Fruit fly (Drosophila melanogaster): ENCODE results near the gene Ype.

DNA sequence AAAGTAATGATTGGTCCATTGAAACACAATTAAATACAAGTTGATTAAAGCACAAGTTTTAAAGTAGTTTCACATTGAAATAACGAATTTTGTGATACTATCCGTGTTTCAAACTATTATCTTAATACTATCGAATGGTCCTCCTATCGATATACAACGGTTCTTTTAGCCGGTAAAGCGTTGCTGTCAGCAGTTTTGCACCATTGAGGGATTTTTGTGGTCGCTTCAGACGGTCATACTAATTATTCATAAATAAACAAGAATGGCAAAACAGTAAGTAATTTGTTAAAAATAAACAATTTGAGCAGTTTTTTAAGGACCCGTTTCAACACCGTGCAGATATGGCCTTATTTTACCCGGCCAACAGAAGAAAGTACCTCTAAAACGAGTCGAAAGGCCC is 49.1 kb downstream of the Ype start, which contains the start of gene CG15747:
- no peak for TF ChIP-seq dm (GFP tag; optimal IDR thresholded peaks at IDR 0.05)
- TF ChIP-seq CG9932 (GFP tag; IDR thresholded peaks at IDR 0.05) = no peak
- TF ChIP-seq CG14667 (GFP tag; IDR thresholded peaks at IDR 0.05) = no peak
- no peak for TF ChIP-seq chinmo (GFP tag; IDR thresholded peaks at IDR 0.05; ENCODE audit: partially characterized antibody)
- no peak for TF ChIP-seq usp (GFP tag; optimal IDR thresholded peaks at IDR 0.05)
- no peak for TF ChIP-seq CG14441 (GFP tag; IDR thresholded peaks at IDR 0.05)
- no peak for TF ChIP-seq peb (GFP tag; IDR thresholded peaks at IDR 0.05)
- TF ChIP-seq ase (GFP tag; IDR thresholded peaks at IDR 0.05) = no peak
